Worm (Caenorhabditis elegans): ENCODE measurements around the gene cex-1.

DNA sequence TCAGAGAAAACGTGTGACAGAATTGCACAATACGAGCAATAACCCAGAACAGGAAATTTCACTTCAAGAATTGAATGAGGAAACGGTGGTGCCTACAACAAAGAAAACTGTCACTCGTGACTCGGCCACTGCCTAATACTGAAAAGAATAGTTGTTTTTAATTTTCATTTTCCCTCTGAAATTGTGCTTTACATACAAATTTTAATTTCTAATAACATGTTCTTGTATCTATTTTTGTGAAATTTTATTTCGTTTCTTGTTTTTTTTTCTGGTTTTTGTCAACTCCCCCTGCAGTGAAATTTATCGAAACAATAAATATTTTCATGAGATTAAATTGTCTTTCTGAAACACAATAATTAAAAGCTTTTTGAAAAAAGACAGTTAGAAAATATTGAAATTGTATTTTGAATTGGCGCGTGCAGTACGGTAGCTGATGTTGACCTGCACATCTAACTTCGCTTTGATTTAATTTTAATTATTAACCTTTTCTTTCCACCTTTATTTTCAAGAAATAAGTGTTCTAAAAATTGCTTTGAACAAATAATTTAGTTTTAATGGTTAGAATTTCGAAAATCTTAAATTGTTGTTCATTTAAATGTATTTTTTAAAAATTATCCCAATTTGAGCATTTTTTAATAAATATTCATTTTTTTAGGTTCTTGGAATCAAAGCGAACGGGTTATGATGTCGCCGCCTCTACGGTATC lies 8.3 kb downstream of the cex-1 start, which contains the start of gene daz-1:
- TF ChIP-seq tab-1 (GFP tag; IDR thresholded peaks at IDR 0.05): no peak
- TF ChIP-seq flt-1 (GFP tag; IDR thresholded peaks at IDR 0.05): no peak
- TF ChIP-seq med-1 (GFP tag; optimal IDR thresholded peaks at IDR 0.05; ENCODE audit: insufficient read depth): no peak
- TF ChIP-seq ztf-23 (GFP tag; IDR thresholded peaks at IDR 0.05): no peak
- no peak for TF ChIP-seq ztf-29 (GFP tag; IDR thresholded peaks at IDR 0.05)
- no peak for TF ChIP-seq klf-2 (GFP tag; conservative IDR thresholded peaks at IDR 0.05)
- TF ChIP-seq ref-1 (GFP tag; conservative IDR thresholded peaks at IDR 0.05): no peak
- no peak for TF ChIP-seq cog-1 (tag; optimal IDR thresholded peaks at IDR 0.05)
- no peak for TF ChIP-seq T22C8.4 (GFP tag; IDR thresholded peaks at IDR 0.05)
